Fruit fly (Drosophila melanogaster) whole organism, embryonic: ENCODE results near the gene CG2267.

Experiments
- Abd-B ChIP-seq: fragments of 200-800 bp; sonication (Bioruptor generic); optimal IDR thresholded peaks from 2 replicates; lab custom pipeline; 2018; ENCODE audit warnings: missing biosample characterization, mild to moderate bottlenecking, missing genetic modification characterization, moderate library complexity
- Adf1 ChIP-seq: fragments of 200-800 bp; sonication (Bioruptor generic); IDR thresholded peaks from 2 replicates; pipeline ENCODE4 v1.3.6; 2022; ENCODE audit warnings: missing biosample characterization, missing genetic modification characterization
- Atf-2 ChIP-seq: fragments of 200-800 bp; sonication (Bioruptor generic); optimal IDR thresholded peaks from 2 replicates; lab custom pipeline; 2016; ENCODE audit warnings: missing biosample characterization, missing genetic modification characterization
- Atf3 ChIP-seq: fragments of 200-800 bp; sonication (Bioruptor generic); optimal IDR thresholded peaks from 3 replicates; lab custom pipeline; 2016; ENCODE audit warnings: missing biosample characterization, missing genetic modification characterization
- BEAF-32 ChIP-seq: fragments of 200-800 bp; sonication (Bioruptor generic); optimal IDR thresholded peaks from 3 replicates; lab custom pipeline; 2017; ENCODE audit warnings: missing biosample characterization, missing genetic modification characterization, mild to moderate bottlenecking, moderate library complexity, missing genetic modification reagents
- C15 ChIP-seq: fragments of 200-800 bp; sonication (Bioruptor generic); IDR thresholded peaks from 3 replicates; pipeline ENCODE4 v1.3.6; 2022; ENCODE audit warnings: missing biosample characterization, missing genetic modification characterization
- CG10267 ChIP-seq: fragments of 200-800 bp; sonication (Bioruptor generic); optimal IDR thresholded peaks from 2 replicates; lab custom pipeline; 2018; ENCODE audit warnings: missing biosample characterization, mild to moderate bottlenecking, missing genetic modification characterization, moderate library complexity
- CG10366 ChIP-seq: fragments of 200-800 bp; sonication (Bioruptor generic); IDR thresholded peaks from 2 replicates; pipeline ENCODE4 v1.3.6; 2022; ENCODE audit warnings: missing biosample characterization, missing genetic modification characterization
- CG11247 ChIP-seq: fragments of 200-800 bp; sonication (Bioruptor generic); IDR thresholded peaks from 2 replicates; pipeline ENCODE4 v1.3.6; 2022; ENCODE audit warnings: missing biosample characterization, missing genetic modification characterization
- CG14860 ChIP-seq: fragments of 200-800 bp; sonication (Bioruptor generic); IDR thresholded peaks from 3 replicates; pipeline ENCODE4 v1.3.6; 2022; ENCODE audit warnings: missing biosample characterization, missing genetic modification characterization; ENCODE audit not compliant: partially characterized antibody
- CG15479 ChIP-seq: fragments of 200-800 bp; sonication (Bioruptor generic); optimal IDR thresholded peaks from 3 replicates; lab custom pipeline; 2019; ENCODE audit warnings: missing biosample characterization, mild to moderate bottlenecking, missing genetic modification characterization, moderate library complexity
- CG15696 ChIP-seq: fragments of 200-800 bp; sonication (Bioruptor generic); optimal IDR thresholded peaks from 2 replicates; lab custom pipeline; 2019; ENCODE audit warnings: missing biosample characterization, mild to moderate bottlenecking, missing genetic modification characterization, moderate library complexity
- CG16863 ChIP-seq: fragments of 200-800 bp; sonication (Bioruptor generic); optimal IDR thresholded peaks from 3 replicates; lab custom pipeline; 2016; ENCODE audit warnings: missing biosample characterization, missing genetic modification characterization
- CG1832 ChIP-seq: fragments of 200-800 bp; sonication (Bioruptor generic); optimal IDR thresholded peaks from 2 replicates; lab custom pipeline; 2017; ENCODE audit warnings: missing biosample characterization, mild to moderate bottlenecking, missing genetic modification characterization, inconsistent platforms
- CG18619 ChIP-seq: fragments of 200-800 bp; sonication (Bioruptor generic); optimal IDR thresholded peaks from 3 replicates; lab custom pipeline; 2017; ENCODE audit warnings: missing biosample characterization, mild to moderate bottlenecking, missing genetic modification characterization
- CG2678 ChIP-seq: fragments of 200-800 bp; sonication (Bioruptor generic); optimal IDR thresholded peaks from 3 replicates; lab custom pipeline; 2019; ENCODE audit warnings: missing biosample characterization, mild to moderate bottlenecking, missing genetic modification characterization, moderate library complexity
- CG4854 ChIP-seq: fragments of 200-800 bp; sonication (Bioruptor generic); optimal IDR thresholded peaks from 2 replicates; lab custom pipeline; 2016; ENCODE audit warnings: missing biosample characterization, missing genetic modification characterization, inconsistent platforms
- CG5953 ChIP-seq: fragments of 200-800 bp; sonication (Bioruptor generic); IDR thresholded peaks from 2 replicates; pipeline ENCODE4 v1.3.6; 2022; ENCODE audit warnings: missing biosample characterization, missing genetic modification characterization
- CG7372 ChIP-seq: fragments of 200-800 bp; sonication (Bioruptor generic); IDR thresholded peaks from 2 replicates; pipeline ENCODE4 v1.3.6; 2022; ENCODE audit warnings: missing biosample characterization, missing genetic modification characterization
- CG7839 ChIP-seq: fragments of 200-800 bp; sonication (Bioruptor generic); optimal IDR thresholded peaks from 3 replicates; lab custom pipeline; 2018; ENCODE audit warnings: missing biosample characterization, mild to moderate bottlenecking, missing genetic modification characterization, moderate library complexity
- D ChIP-seq, 2 experiments: fragments of 200-800 bp in 1 of 2; fragments of >200 bp in 1 of 2; sonication (Bioruptor generic) in 1 of 2; optimal IDR thresholded peaks; 2 replicates in 1 of 2; 3 replicates in 1 of 2; lab custom pipeline; 2017; ENCODE audit warnings: mild to moderate bottlenecking in 1 of 2, missing biosample characterization in 1 of 2, missing genetic modification characterization in 1 of 2, missing genetic modification reagents in 1 of 2
- Elba2 ChIP-seq: fragments of 200-800 bp; sonication (Bioruptor generic); optimal IDR thresholded peaks from 3 replicates; lab custom pipeline; 2016; ENCODE audit warnings: missing biosample characterization, missing genetic modification characterization
- GATAe ChIP-seq: fragments of 200-800 bp; sonication (Bioruptor generic); conservative IDR thresholded peaks from 2 replicates; pipeline ENCODE4 v1.3.6; 2022; ENCODE audit warnings: missing biosample characterization, missing genetic modification characterization
- Hr51 ChIP-seq, 2 experiments: fragments of 200-800 bp; sonication (Bioruptor generic); optimal IDR thresholded peaks; 2 replicates in 1 of 2; 3 replicates in 1 of 2; lab custom pipeline; 2016 to 2018; ENCODE audit warnings: missing biosample characterization in 2 of 2, missing genetic modification characterization in 2 of 2, mild to moderate bottlenecking in 1 of 2, moderate library complexity in 1 of 2
- MTF-1 ChIP-seq: fragments of 200-800 bp; sonication (Bioruptor generic); optimal IDR thresholded peaks from 2 replicates; lab custom pipeline; 2018; ENCODE audit warnings: missing biosample characterization, mild to moderate bottlenecking, missing genetic modification characterization, borderline replicate concordance
- Mes4 ChIP-seq: fragments of 200-800 bp; sonication (Bioruptor generic); optimal IDR thresholded peaks from 2 replicates; lab custom pipeline; 2016; ENCODE audit warnings: missing biosample characterization, missing genetic modification characterization
- Nf-YB ChIP-seq: fragments of 200-800 bp; sonication (Bioruptor generic); optimal IDR thresholded peaks from 3 replicates; lab custom pipeline; 2019; ENCODE audit warnings: missing biosample characterization, mild to moderate bottlenecking, missing genetic modification characterization, moderate library complexity
- Ptx1 ChIP-seq: fragments of 200-800 bp; sonication (Bioruptor generic); IDR thresholded peaks from 2 replicates; pipeline ENCODE4 v1.3.6; 2022; ENCODE audit warnings: missing biosample characterization, missing genetic modification characterization
- Ravus ChIP-seq: fragments of 200-800 bp; sonication (Bioruptor generic); IDR thresholded peaks from 2 replicates; pipeline ENCODE4 v1.3.6; 2022; ENCODE audit warnings: missing biosample characterization, missing genetic modification characterization
- Rfx ChIP-seq: fragments of 200-800 bp; sonication (Bioruptor generic); IDR thresholded peaks from 2 replicates; pipeline ENCODE4 v1.3.6; 2022; ENCODE audit warnings: missing biosample characterization, missing genetic modification characterization
- Taf1 ChIP-seq: fragments of 200-800 bp; sonication (Bioruptor generic); IDR thresholded peaks from 2 replicates; pipeline ENCODE4 v1.3.6; 2022; ENCODE audit warnings: missing biosample characterization, missing genetic modification characterization
- ap ChIP-seq: fragments of 200-800 bp; sonication (Bioruptor generic); IDR thresholded peaks from 2 replicates; pipeline ENCODE4 v1.3.6; 2022; ENCODE audit warnings: missing biosample characterization, missing genetic modification characterization
- br ChIP-seq: fragments of >200 bp; optimal IDR thresholded peaks from 2 replicates; lab custom pipeline; 2017
- cato ChIP-seq: fragments of 200-800 bp; sonication (Bioruptor generic); optimal IDR thresholded peaks from 2 replicates; lab custom pipeline; 2016; ENCODE audit warnings: missing biosample characterization, missing genetic modification characterization, borderline replicate concordance
- fd102C ChIP-seq: fragments of 200-800 bp; sonication (Bioruptor generic); optimal IDR thresholded peaks from 2 replicates; lab custom pipeline; 2018; ENCODE audit warnings: missing biosample characterization, mild to moderate bottlenecking, missing genetic modification characterization, moderate library complexity
- gem ChIP-seq: fragments of 200-800 bp; sonication (Bioruptor generic); optimal IDR thresholded peaks from 2 replicates; lab custom pipeline; 2019; ENCODE audit warnings: missing biosample characterization, mild to moderate bottlenecking, missing genetic modification characterization, moderate library complexity
- kni ChIP-seq: fragments of 200-800 bp; sonication (Bioruptor generic); optimal IDR thresholded peaks from 3 replicates; lab custom pipeline; 2017; ENCODE audit warnings: mild to moderate bottlenecking, missing biosample characterization, missing genetic modification reagents, missing genetic modification characterization
- lilli ChIP-seq: fragments of 200-800 bp; sonication (Bioruptor generic); optimal IDR thresholded peaks from 3 replicates; lab custom pipeline; 2016; ENCODE audit warnings: missing biosample characterization, missing genetic modification characterization
- pho ChIP-seq: fragments of 200-800 bp; sonication (Bioruptor generic); optimal IDR thresholded peaks from 2 replicates; lab custom pipeline; 2016; ENCODE audit warnings: missing biosample characterization, missing genetic modification characterization
- pnt ChIP-seq: fragments of 200-800 bp; sonication (Bioruptor generic); optimal IDR thresholded peaks from 3 replicates; lab custom pipeline; 2016; ENCODE audit warnings: missing biosample characterization, missing genetic modification characterization
- pros ChIP-seq: fragments of 200-800 bp; sonication (Bioruptor generic); optimal IDR thresholded peaks from 3 replicates; lab custom pipeline; 2019; ENCODE audit warnings: missing biosample characterization, mild to moderate bottlenecking, missing genetic modification characterization, moderate library complexity
- pum ChIP-seq: fragments of 200-800 bp; sonication (Bioruptor generic); optimal IDR thresholded peaks from 2 replicates; lab custom pipeline; 2016; ENCODE audit warnings: missing biosample characterization, missing genetic modification characterization
- ro ChIP-seq: fragments of 200-800 bp; sonication (Bioruptor generic); IDR thresholded peaks from 2 replicates; pipeline ENCODE4 v1.3.6; 2022; ENCODE audit warnings: missing biosample characterization, missing genetic modification characterization
- salm ChIP-seq: fragments of 200-800 bp; sonication (Bioruptor generic); optimal IDR thresholded peaks from 2 replicates; lab custom pipeline; 2018; ENCODE audit warnings: missing biosample characterization, mild to moderate bottlenecking, missing genetic modification characterization
- scrt ChIP-seq: fragments of 200-800 bp; sonication (Bioruptor generic); optimal IDR thresholded peaks from 2 replicates; lab custom pipeline; 2018; ENCODE audit warnings: missing biosample characterization, mild to moderate bottlenecking, missing genetic modification characterization, moderate library complexity
- shn ChIP-seq: fragments of 200-800 bp; sonication (Bioruptor generic); optimal IDR thresholded peaks from 3 replicates; lab custom pipeline; 2016; ENCODE audit warnings: missing biosample characterization, missing genetic modification characterization
- tll ChIP-seq, 2 experiments: fragments of 200-800 bp in 1 of 2; fragments of >200 bp in 1 of 2; sonication (Bioruptor generic) in 1 of 2; optimal IDR thresholded peaks; 2 replicates each; lab custom pipeline; 2017 to 2019; ENCODE audit warnings: missing biosample characterization in 2 of 2, missing genetic modification characterization in 2 of 2, mild to moderate bottlenecking in 1 of 2, moderate library complexity in 1 of 2
- ttk ChIP-seq: fragments of 200-800 bp; sonication (Bioruptor generic); IDR thresholded peaks from 2 replicates; pipeline ENCODE4 v2.1.2; 2022; ENCODE audit warnings: missing biosample characterization, missing genetic modification characterization

The CG2267 gene

DNA sequence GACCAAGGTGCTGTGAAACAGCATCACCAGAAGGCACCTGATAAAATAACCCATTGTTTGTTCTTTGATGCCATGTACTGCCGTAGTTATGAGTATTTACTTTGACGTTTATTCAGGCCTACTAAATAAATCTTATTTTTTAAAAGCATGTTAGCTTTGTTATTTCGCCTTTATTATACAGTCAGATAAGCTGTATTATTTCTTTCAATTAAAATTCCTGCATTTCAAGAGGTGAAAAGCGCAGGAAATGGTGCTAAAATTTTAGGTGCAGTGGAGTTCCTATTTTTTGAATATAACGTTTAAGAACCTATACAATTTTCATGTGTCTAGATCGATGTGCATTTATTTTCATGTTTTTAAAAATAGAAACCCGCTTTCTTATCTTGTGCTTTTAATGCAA is 17.0 kb upstream of the CG2267 start, which contains the start of gene CG31013:
TSS of gene CG31013 (minus strand) at position 101 of the 400 bp plus-strand sequence.
- TF ChIP-seq CG5953 (no peak), Atf-2 (GFP tag; lab: Kevin White, UChicago) (no peak), CG15479 (GFP tag; lab: Kevin White, UChicago) (peak; percentile 7), CG18619 (GFP tag; lab: Kevin White, UChicago) (no peak), CG2678 (tag; lab: Kevin White, UChicago) (no peak)

DNA sequence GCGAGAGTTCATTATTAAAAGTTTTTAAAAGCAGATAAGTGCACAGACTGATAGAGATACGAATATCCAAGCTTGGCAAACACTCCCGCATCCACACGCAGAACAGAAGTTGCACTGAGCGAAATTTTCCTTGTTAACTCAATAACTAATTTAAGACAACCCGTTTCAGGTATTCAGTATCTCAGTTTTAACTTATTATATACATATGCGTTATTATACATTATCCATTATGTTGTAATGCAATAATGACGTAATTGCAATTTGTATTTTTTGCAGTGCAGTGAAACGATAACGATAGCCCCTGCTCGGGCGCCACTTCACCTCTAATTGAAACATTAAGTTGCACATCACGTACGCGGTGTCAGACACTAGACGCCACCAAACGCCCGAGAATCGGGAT is 14.4 kb upstream of the CG2267 start:
- TF ChIP-seq CG14860 (GFP tag; lab: Robert Waterston, UW) (no peak), tll (GFP tag; optimal IDR thresholded peaks at IDR 0.05; lab: Kevin White, UChicago) (no peak), Nf-YB (GFP tag; lab: Kevin White, UChicago) (no peak), CG10366 (GFP tag; lab: Robert Waterston, UW) (no peak), scrt (GFP tag; lab: Kevin White, UChicago) (no peak), kni (GFP tag; lab: Kevin White, UChicago) (no peak), Adf1 (GFP tag; lab: Robert Waterston, UW) (no peak), MTF-1 (GFP tag; lab: Kevin White, UChicago) (no peak), Taf1 (GFP tag; lab: Robert Waterston, UW) (no peak), Ptx1 (GFP tag; lab: Robert Waterston, UW) (no peak), CG15696 (tag; lab: Kevin White, UChicago) (peak; percentile 31), Hr51 (GFP tag; optimal IDR thresholded peaks at IDR 0.05; lab: Kevin White, UChicago) (peak in 1 of 2 experiments; percentile 11), BEAF-32 (GFP tag; lab: Kevin White, UChicago) (no peak), gem (peak; percentile 58), ap (no peak), pros (GFP tag; lab: Kevin White, UChicago) (no peak), CG11247 (no peak), C15 (GFP tag; lab: Robert Waterston, UW) (no peak), Abd-B (GFP tag; lab: Kevin White, UChicago) (no peak), br (lab: Kevin White, UChicago) (no peak), ro (GFP tag; lab: Robert Waterston, UW) (no peak), GATAe (GFP tag; lab: Robert Waterston, UW) (no peak), CG10267 (tag; lab: Kevin White, UChicago) (no peak), pum (GFP tag; lab: Kevin White, UChicago) (no peak), Elba2 (no peak), lilli (peak; percentile 12), CG4854 (GFP tag; lab: Kevin White, UChicago) (no peak), Ravus (no peak), CG16863 (no peak), CG7839 (tag; lab: Kevin White, UChicago) (peak; percentile 47), CG7372 (GFP tag; lab: Robert Waterston, UW) (no peak), Rfx (GFP tag; lab: Robert Waterston, UW) (peak; percentile 45; the same call in 1 of the 2 replicates), D (optimal IDR thresholded peaks at IDR 0.05; lab: Kevin White, UChicago) (no peak), D (GFP tag; optimal IDR thresholded peaks at IDR 0.05; lab: Kevin White, UChicago) (no peak), shn (GFP tag; lab: Kevin White, UChicago) (no peak), ttk (GFP tag; lab: Robert Waterston, UW) (0 out of 2 replicates have a peak, but pooled peaks have one; percentile 34), cato (GFP tag; lab: Kevin White, UChicago) (no peak), pnt (GFP tag; lab: Kevin White, UChicago) (no peak), CG1832 (GFP tag; lab: Kevin White, UChicago) (no peak), pho (no peak), Atf3 (no peak), salm (tag; lab: Kevin White, UChicago) (no peak), fd102C (GFP tag; lab: Kevin White, UChicago) (no peak), Mes4 (no peak)
